Fruit fly (Drosophila melanogaster) whole organism, prepupa: ENCODE data around the gene CG7322.

Experiments used
- CG10631 ChIP-seq: fragments of 200-800 bp; sonication (Bioruptor generic); optimal IDR thresholded peaks from 2 replicates; lab custom pipeline; 2016; ENCODE audit warnings: missing biosample characterization, missing genetic modification characterization
- CG10669 ChIP-seq: fragments of 200-800 bp; sonication (Bioruptor generic); optimal IDR thresholded peaks from 3 replicates; lab custom pipeline; 2018; ENCODE audit warnings: missing biosample characterization, mild to moderate bottlenecking, missing genetic modification characterization, moderate library complexity
- CG3919 ChIP-seq: fragments of 200-800 bp; sonication (Bioruptor generic); optimal IDR thresholded peaks from 3 replicates; lab custom pipeline; 2016; ENCODE audit warnings: missing biosample characterization, missing genetic modification characterization
- CG4318 ChIP-seq: fragments of 200-800 bp; sonication (Bioruptor generic); optimal IDR thresholded peaks from 3 replicates; lab custom pipeline; 2017; ENCODE audit warnings: missing biosample characterization, mild to moderate bottlenecking, missing genetic modification characterization
- CG6276 ChIP-seq: fragments of 200-800 bp; sonication (Bioruptor generic); optimal IDR thresholded peaks from 2 replicates; lab custom pipeline; 2017; ENCODE audit warnings: missing biosample characterization, mild to moderate bottlenecking, missing genetic modification characterization
- CG8632 ChIP-seq: fragments of 200-800 bp; sonication (Bioruptor generic); optimal IDR thresholded peaks from 3 replicates; lab custom pipeline; 2016; ENCODE audit warnings: missing biosample characterization, missing genetic modification characterization
- CG9139 ChIP-seq: fragments of 200-800 bp; sonication (Bioruptor generic); optimal IDR thresholded peaks from 3 replicates; lab custom pipeline; 2017; ENCODE audit warnings: missing biosample characterization, mild to moderate bottlenecking, missing genetic modification characterization
- Gug ChIP-seq: fragments of 200-800 bp; sonication (Bioruptor generic); IDR thresholded peaks from 2 replicates; pipeline ENCODE4 v1.3.6; 2022; ENCODE audit warnings: missing biosample characterization, missing genetic modification characterization
- Hr4 ChIP-seq: fragments of 200-800 bp; sonication (Bioruptor generic); optimal IDR thresholded peaks from 3 replicates; lab custom pipeline; 2016; ENCODE audit warnings: missing biosample characterization, missing genetic modification characterization
- Smox ChIP-seq: fragments of 200-800 bp; sonication (Bioruptor generic); optimal IDR thresholded peaks from 3 replicates; lab custom pipeline; 2016; ENCODE audit warnings: missing biosample characterization, missing genetic modification characterization
- achi ChIP-seq: fragments of 200-800 bp; sonication (Bioruptor generic); optimal IDR thresholded peaks from 3 replicates; lab custom pipeline; 2016; ENCODE audit warnings: missing biosample characterization, missing genetic modification characterization
- fd59A ChIP-seq: fragments of 200-800 bp; sonication (Bioruptor generic); optimal IDR thresholded peaks from 2 replicates; lab custom pipeline; 2017; ENCODE audit warnings: missing biosample characterization, mild to moderate bottlenecking, missing genetic modification characterization, missing genetic modification reagents
- fkh ChIP-seq: fragments of 200-800 bp; sonication (Bioruptor generic); optimal IDR thresholded peaks from 3 replicates; lab custom pipeline; 2017; ENCODE audit warnings: missing biosample characterization, mild to moderate bottlenecking, missing genetic modification characterization, moderate library complexity

- TF ChIP-seq CG6276 (GFP tag; lab: Kevin White, UChicago) = no peak
- no peak for TF ChIP-seq achi (GFP tag; lab: Kevin White, UChicago)
- no peak for TF ChIP-seq fd59A (GFP tag; lab: Kevin White, UChicago)
- no peak for TF ChIP-seq CG10669 (GFP tag; lab: Kevin White, UChicago)
- no peak for TF ChIP-seq fkh
- TF ChIP-seq Smox = no peak
- TF ChIP-seq CG10631 = no peak
- TF ChIP-seq CG8632 (GFP tag; lab: Kevin White, UChicago) = no peak
- no peak for TF ChIP-seq Hr4
- TF ChIP-seq CG3919 = no peak
- TF ChIP-seq CG9139 = no peak
- TF ChIP-seq CG4318 (GFP tag; lab: Kevin White, UChicago) = no peak
- no peak for TF ChIP-seq Gug (GFP tag; lab: Robert Waterston, UW)
Observed at dm6 chrX:18897294-18897693, 39.7 kb upstream of the CG7322 start.
